Fruit fly (Drosophila melanogaster) whole organism, embryonic: ENCODE measurements around the gene CG32202.

Experiments
- Atf3 ChIP-seq: fragments of 200-800 bp; sonication (Bioruptor generic); optimal IDR thresholded peaks from 3 replicates; lab custom pipeline; 2016; ENCODE audit warnings: missing biosample characterization, missing genetic modification characterization
- CG10431 ChIP-seq: fragments of 200-800 bp; sonication (Bioruptor generic); optimal IDR thresholded peaks from 3 replicates; lab custom pipeline; 2018; ENCODE audit warnings: missing biosample characterization, mild to moderate bottlenecking, missing genetic modification characterization
- CG10979 ChIP-seq: fragments of 200-800 bp; sonication (Bioruptor generic); optimal IDR thresholded peaks from 2 replicates; lab custom pipeline; 2018; ENCODE audit warnings: missing biosample characterization, mild to moderate bottlenecking, missing genetic modification characterization, moderate library complexity
- CG11504 ChIP-seq: fragments of 200-800 bp; sonication (Bioruptor generic); optimal IDR thresholded peaks from 3 replicates; lab custom pipeline; 2019; ENCODE audit warnings: missing biosample characterization, mild to moderate bottlenecking, missing genetic modification characterization, moderate library complexity
- CG12104 ChIP-seq: fragments of 200-800 bp; sonication (Bioruptor generic); optimal IDR thresholded peaks from 3 replicates; lab custom pipeline; 2016; ENCODE audit warnings: missing biosample characterization, missing genetic modification characterization
- CG13424 ChIP-seq: fragments of 200-800 bp; sonication (Bioruptor generic); optimal IDR thresholded peaks from 2 replicates; lab custom pipeline; 2019; ENCODE audit warnings: missing biosample characterization, mild to moderate bottlenecking, missing genetic modification characterization, moderate library complexity
- CG15073 ChIP-seq: fragments of 200-800 bp; sonication (Bioruptor generic); optimal IDR thresholded peaks from 2 replicates; lab custom pipeline; 2016; ENCODE audit warnings: missing biosample characterization, missing genetic modification characterization
- CG18619 ChIP-seq: fragments of 200-800 bp; sonication (Bioruptor generic); optimal IDR thresholded peaks from 3 replicates; lab custom pipeline; 2017; ENCODE audit warnings: missing biosample characterization, mild to moderate bottlenecking, missing genetic modification characterization
- CG2116 ChIP-seq: fragments of 200-800 bp; sonication (Bioruptor generic); optimal IDR thresholded peaks from 3 replicates; lab custom pipeline; 2018; ENCODE audit warnings: missing biosample characterization, mild to moderate bottlenecking, missing genetic modification characterization
- CG2712 ChIP-seq: fragments of 200-800 bp; optimal IDR thresholded peaks from 3 replicates; lab custom pipeline; 2019; ENCODE audit warnings: missing biosample characterization, mild to moderate bottlenecking, missing genetic modification characterization, moderate library complexity
- CG30020 ChIP-seq: fragments of 200-800 bp; optimal IDR thresholded peaks from 2 replicates; lab custom pipeline; 2019; ENCODE audit warnings: missing biosample characterization, mild to moderate bottlenecking, missing genetic modification characterization, moderate library complexity
- CG33213 ChIP-seq: fragments of 200-800 bp; sonication (Bioruptor generic); optimal IDR thresholded peaks from 3 replicates; lab custom pipeline; 2016; ENCODE audit warnings: missing biosample characterization, missing genetic modification characterization
- CG5245 ChIP-seq: fragments of 200-800 bp; sonication (Bioruptor generic); optimal IDR thresholded peaks from 3 replicates; lab custom pipeline; 2016; ENCODE audit warnings: missing biosample characterization, missing genetic modification characterization
- CG6175 ChIP-seq: fragments of 200-800 bp; sonication (Bioruptor generic); IDR thresholded peaks from 3 replicates; pipeline ENCODE4 v1.3.6; 2022; ENCODE audit warnings: missing biosample characterization, missing genetic modification characterization
- CG7963 ChIP-seq: fragments of 200-800 bp; sonication (Bioruptor generic); IDR thresholded peaks from 3 replicates; pipeline ENCODE4 v1.3.6; 2022; ENCODE audit warnings: missing biosample characterization, missing genetic modification characterization; ENCODE audit not compliant: partially characterized antibody
- CG8388 ChIP-seq: fragments of 200-800 bp; sonication (Bioruptor generic); optimal IDR thresholded peaks from 2 replicates; lab custom pipeline; 2019; ENCODE audit warnings: missing biosample characterization, mild to moderate bottlenecking, missing genetic modification characterization, moderate library complexity
- Dad ChIP-seq: fragments of 200-800 bp; sonication (Bioruptor generic); optimal IDR thresholded peaks from 3 replicates; lab custom pipeline; 2016; ENCODE audit warnings: missing biosample characterization, missing genetic modification characterization
- H2.0 ChIP-seq: fragments of 200-800 bp; sonication (Bioruptor generic); IDR thresholded peaks from 2 replicates; pipeline ENCODE4 v1.3.6; 2022; ENCODE audit warnings: missing biosample characterization, missing genetic modification characterization
- HHEX ChIP-seq: fragments of 200-800 bp; sonication (Bioruptor generic); optimal IDR thresholded peaks from 3 replicates; lab custom pipeline; 2017; ENCODE audit warnings: missing biosample characterization, mild to moderate bottlenecking, missing genetic modification characterization, missing genetic modification reagents
- HmgD ChIP-seq: fragments of 200-800 bp; sonication (Bioruptor generic); optimal IDR thresholded peaks from 3 replicates; lab custom pipeline; 2016; ENCODE audit warnings: missing biosample characterization, missing genetic modification characterization
- Lpt ChIP-seq: fragments of >200 bp; optimal IDR thresholded peaks from 2 replicates; lab custom pipeline; 2018; ENCODE audit warnings: missing biosample characterization, missing genetic modification characterization
- Poxn ChIP-seq: fragments of 200-800 bp; sonication (Bioruptor generic); IDR thresholded peaks from 2 replicates; pipeline ENCODE4 v1.3.6; 2022; ENCODE audit warnings: missing biosample characterization, missing genetic modification characterization
- Sox100B ChIP-seq: fragments of 200-800 bp; sonication (Bioruptor generic); optimal IDR thresholded peaks from 3 replicates; lab custom pipeline; 2018; ENCODE audit warnings: missing biosample characterization, mild to moderate bottlenecking, missing genetic modification characterization
- TFAM ChIP-seq: fragments of 200-800 bp; sonication (Bioruptor generic); optimal IDR thresholded peaks from 2 replicates; lab custom pipeline; 2017; ENCODE audit warnings: missing biosample characterization, missing genetic modification characterization, inconsistent platforms
- ac ChIP-seq: fragments of 200-800 bp; sonication (Bioruptor generic); optimal IDR thresholded peaks from 3 replicates; lab custom pipeline; 2017; ENCODE audit warnings: missing biosample characterization, mild to moderate bottlenecking, missing genetic modification characterization
- al ChIP-seq: fragments of 200-800 bp; sonication (Bioruptor generic); IDR thresholded peaks from 2 replicates; pipeline ENCODE4 v1.3.6; 2022; ENCODE audit warnings: missing biosample characterization, missing genetic modification characterization
- bbx ChIP-seq: fragments of 200-800 bp; sonication (Bioruptor generic); IDR thresholded peaks from 2 replicates; pipeline ENCODE4 v1.3.6; 2022; ENCODE audit warnings: missing biosample characterization, missing genetic modification characterization; ENCODE audit not compliant: partially characterized antibody
- bsh ChIP-seq, 2 experiments: fragments of 200-800 bp; sonication (Bioruptor generic); optimal IDR thresholded peaks; 2 replicates each; lab custom pipeline; 2017 to 2018; ENCODE audit warnings: mild to moderate bottlenecking in 2 of 2, missing biosample characterization in 2 of 2, missing genetic modification characterization in 2 of 2, moderate library complexity in 1 of 2
- caup ChIP-seq: fragments of 200-800 bp; sonication (Bioruptor generic); optimal IDR thresholded peaks from 3 replicates; lab custom pipeline; 2017; ENCODE audit warnings: missing biosample characterization, mild to moderate bottlenecking, missing genetic modification characterization, moderate library complexity; ENCODE audit not compliant: severe bottlenecking
- crc ChIP-seq: fragments of 200-800 bp; sonication (Bioruptor generic); optimal IDR thresholded peaks from 2 replicates; lab custom pipeline; 2016; ENCODE audit warnings: missing biosample characterization, missing genetic modification characterization
- crol ChIP-seq: fragments of 200-800 bp; sonication (Bioruptor generic); IDR thresholded peaks from 2 replicates; pipeline ENCODE4 v1.3.6; 2022; ENCODE audit warnings: missing biosample characterization, missing genetic modification characterization
- da ChIP-seq: fragments of 200-800 bp; sonication (Bioruptor generic); optimal IDR thresholded peaks from 2 replicates; lab custom pipeline; 2016; ENCODE audit warnings: missing biosample characterization, missing genetic modification characterization
- ems ChIP-seq: fragments of 200-800 bp; sonication (Bioruptor generic); optimal IDR thresholded peaks from 3 replicates; lab custom pipeline; 2016; ENCODE audit warnings: missing biosample characterization, missing genetic modification characterization
- en ChIP-seq: fragments of 200-800 bp; sonication (Bioruptor generic); optimal IDR thresholded peaks from 2 replicates; lab custom pipeline; 2016; ENCODE audit warnings: missing biosample characterization, missing genetic modification characterization
- exex ChIP-seq: fragments of 200-800 bp; sonication (Bioruptor generic); optimal IDR thresholded peaks from 4 replicates; lab custom pipeline; 2018; ENCODE audit warnings: missing biosample characterization, mild to moderate bottlenecking, missing genetic modification characterization, moderate library complexity
- fd64A ChIP-seq: fragments of 200-800 bp; sonication (Bioruptor generic); optimal IDR thresholded peaks from 3 replicates; lab custom pipeline; 2018; ENCODE audit warnings: missing biosample characterization, mild to moderate bottlenecking, missing genetic modification characterization
- ham ChIP-seq: fragments of 200-800 bp; sonication (Bioruptor generic); IDR thresholded peaks from 2 replicates; pipeline ENCODE4 v1.3.6; 2022; ENCODE audit warnings: missing biosample characterization, missing genetic modification characterization
- jing ChIP-seq: fragments of 200-800 bp; sonication (Bioruptor generic); optimal IDR thresholded peaks from 2 replicates; lab custom pipeline; 2018; ENCODE audit warnings: missing biosample characterization, mild to moderate bottlenecking, missing genetic modification characterization
- mirr ChIP-seq: fragments of 200-800 bp; sonication (Bioruptor generic); optimal IDR thresholded peaks from 3 replicates; lab custom pipeline; 2018; ENCODE audit warnings: missing biosample characterization, mild to moderate bottlenecking, missing genetic modification characterization
- sens-2 ChIP-seq: fragments of 200-800 bp; sonication (Bioruptor generic); IDR thresholded peaks from 2 replicates; pipeline ENCODE4 v1.3.6; 2022; ENCODE audit warnings: missing biosample characterization, missing genetic modification characterization
- sob ChIP-seq: fragments of 200-800 bp; sonication (Bioruptor generic); IDR thresholded peaks from 2 replicates; pipeline ENCODE4 v1.3.6; 2022; ENCODE audit warnings: missing biosample characterization, missing genetic modification characterization
- vfl ChIP-seq: fragments of 200-800 bp; sonication (Bioruptor generic); optimal IDR thresholded peaks from 2 replicates; lab custom pipeline; 2016; ENCODE audit warnings: missing biosample characterization, missing genetic modification characterization
- vvl ChIP-seq: fragments of 200-800 bp; sonication (Bioruptor generic); IDR thresholded peaks from 2 replicates; pipeline ENCODE4 v1.3.6; 2022; ENCODE audit warnings: missing biosample characterization, missing genetic modification characterization

Gene CG32202

dm6 chr3L:18675363-18675866 lies 6.6 kb upstream of the CG32202 start, which contains the start of the genes GNBP2 and GNBP1 (continued):
- TF ChIP-seq CG8388 (GFP tag; lab: Kevin White, UChicago) (peak; percentile 56), Lpt (GFP tag; lab: Kevin White, UChicago) (no peak), TFAM (GFP tag; lab: Kevin White, UChicago) (no peak), CG2116 (peak; percentile 0), HmgD (GFP tag; lab: Kevin White, UChicago) (no peak), mirr (GFP tag; lab: Kevin White, UChicago) (no peak), CG7963 (GFP tag; lab: Robert Waterston, UW) (no peak), H2.0 (GFP tag; lab: Robert Waterston, UW) (0 out of 2 replicates have a peak, but pooled peaks have one; percentile 7), CG6175 (GFP tag; lab: Robert Waterston, UW) (no peak), sob (GFP tag; lab: Robert Waterston, UW) (0 out of 2 replicates have a peak, but pooled peaks have one; percentile 44), Poxn (GFP tag; lab: Robert Waterston, UW) (no peak), sens-2 (no peak), en (GFP tag; lab: Kevin White, UChicago) (no peak), CG18619 (no peak), Atf3 (GFP tag; lab: Kevin White, UChicago) (no peak), ac (GFP tag; lab: Kevin White, UChicago) (no peak), CG30020 (no peak), crol (GFP tag; lab: Robert Waterston, UW) (no peak), ham (GFP tag; lab: Robert Waterston, UW) (no peak), crc (GFP tag; lab: Kevin White, UChicago) (no peak), HHEX (GFP tag; lab: Kevin White, UChicago) (peak; percentile 55), da (GFP tag; lab: Kevin White, UChicago) (no peak), ems (no peak), CG5245 (GFP tag; lab: Kevin White, UChicago) (no peak), bbx (no peak), jing (GFP tag; lab: Kevin White, UChicago) (no peak), Sox100B (GFP tag; lab: Kevin White, UChicago) (peak; percentile 55), CG15073 (GFP tag; lab: Kevin White, UChicago) (no peak), vvl (GFP tag; lab: Robert Waterston, UW) (peak; percentile 84), CG33213 (GFP tag; lab: Kevin White, UChicago) (no peak), CG2712 (tag; lab: Kevin White, UChicago) (peak; percentile 70), Dad (GFP tag; lab: Kevin White, UChicago) (no peak), caup (GFP tag; lab: Kevin White, UChicago) (peak; percentile 31), CG11504 (peak; percentile 81), exex (tag; lab: Kevin White, UChicago) (peak; percentile 10), CG10431 (no peak), bsh (GFP tag; optimal IDR thresholded peaks at IDR 0.05; lab: Kevin White, UChicago) (peak in 1 of 2 experiments; percentile 66), CG10979 (tag; lab: Kevin White, UChicago) (peak; percentile 59), al (peak; percentile 46; the same call in 1 of the 2 replicates), CG13424 (peak; percentile 59), vfl (GFP tag; lab: Kevin White, UChicago) (no peak), CG12104 (GFP tag; lab: Kevin White, UChicago) (no peak), fd64A (GFP tag; lab: Kevin White, UChicago) (no peak)
